Fruit fly (Drosophila melanogaster) whole organism, embryonic: ENCODE data around the gene mRpL14.
A peak's percentile ranks its signal among the peaks of the same experiment; 100 is the strongest.

ENCODE experiments used
- Abd-B ChIP-seq: fragments of 200-800 bp; sonication (Bioruptor generic); optimal IDR thresholded peaks from 2 replicates; lab custom pipeline; 2018; ENCODE audit warnings: missing biosample characterization, mild to moderate bottlenecking, missing genetic modification characterization, moderate library complexity
- Atf-2 ChIP-seq: fragments of 200-800 bp; sonication (Bioruptor generic); optimal IDR thresholded peaks from 2 replicates; lab custom pipeline; 2016; ENCODE audit warnings: missing biosample characterization, missing genetic modification characterization
- CG10147 ChIP-seq: fragments of 200-800 bp; sonication (Bioruptor generic); optimal IDR thresholded peaks from 2 replicates; lab custom pipeline; 2019; ENCODE audit warnings: missing biosample characterization, mild to moderate bottlenecking, missing genetic modification characterization, moderate library complexity
- CG10543 ChIP-seq: fragments of 200-800 bp; sonication (Bioruptor generic); optimal IDR thresholded peaks from 3 replicates; lab custom pipeline; 2017; ENCODE audit warnings: missing biosample characterization, mild to moderate bottlenecking, missing genetic modification characterization, moderate library complexity
- CG15073 ChIP-seq: fragments of 200-800 bp; sonication (Bioruptor generic); optimal IDR thresholded peaks from 2 replicates; lab custom pipeline; 2016; ENCODE audit warnings: missing biosample characterization, missing genetic modification characterization
- CG16815 ChIP-seq: fragments of 200-800 bp; sonication (Bioruptor generic); optimal IDR thresholded peaks from 3 replicates; lab custom pipeline; 2017; ENCODE audit warnings: missing biosample characterization, mild to moderate bottlenecking, missing genetic modification characterization
- CG2120 ChIP-seq: fragments of 200-800 bp; sonication (Bioruptor generic); optimal IDR thresholded peaks from 3 replicates; lab custom pipeline; 2016; ENCODE audit warnings: missing biosample characterization, missing genetic modification characterization
- CG2875 ChIP-seq: fragments of 200-800 bp; sonication (Bioruptor generic); optimal IDR thresholded peaks from 2 replicates; lab custom pipeline; 2017; ENCODE audit warnings: missing biosample characterization, mild to moderate bottlenecking, missing genetic modification characterization, missing genetic modification reagents
- CG43689 ChIP-seq: fragments of 200-800 bp; sonication (Bioruptor generic); IDR thresholded peaks from 2 replicates; pipeline ENCODE4 v1.3.6; 2022; ENCODE audit warnings: missing biosample characterization, missing genetic modification characterization
- CG5180 ChIP-seq: fragments of 200-800 bp; sonication (Bioruptor generic); optimal IDR thresholded peaks from 3 replicates; lab custom pipeline; 2017; ENCODE audit warnings: missing biosample characterization, missing genetic modification characterization, mild to moderate bottlenecking, moderate library complexity, missing genetic modification reagents
- CG5245 ChIP-seq: fragments of 200-800 bp; sonication (Bioruptor generic); optimal IDR thresholded peaks from 3 replicates; lab custom pipeline; 2016; ENCODE audit warnings: missing biosample characterization, missing genetic modification characterization
- CG6175 ChIP-seq: fragments of 200-800 bp; sonication (Bioruptor generic); IDR thresholded peaks from 3 replicates; pipeline ENCODE4 v1.3.6; 2022; ENCODE audit warnings: missing biosample characterization, missing genetic modification characterization
- CG6813 ChIP-seq: fragments of 200-800 bp; sonication (Bioruptor generic); optimal IDR thresholded peaks from 2 replicates; lab custom pipeline; 2017; ENCODE audit warnings: missing biosample characterization, missing genetic modification characterization, mild to moderate bottlenecking, moderate library complexity, missing genetic modification reagents
- CG7928 ChIP-seq: fragments of 200-800 bp; sonication (Bioruptor generic); optimal IDR thresholded peaks from 2 replicates; lab custom pipeline; 2017; ENCODE audit warnings: missing biosample characterization, mild to moderate bottlenecking, missing genetic modification characterization
- CG8388 ChIP-seq: fragments of 200-800 bp; sonication (Bioruptor generic); optimal IDR thresholded peaks from 2 replicates; lab custom pipeline; 2019; ENCODE audit warnings: missing biosample characterization, mild to moderate bottlenecking, missing genetic modification characterization, moderate library complexity
- CG9437 ChIP-seq: fragments of 200-800 bp; sonication (Bioruptor generic); optimal IDR thresholded peaks from 2 replicates; lab custom pipeline; 2018; ENCODE audit warnings: missing biosample characterization, mild to moderate bottlenecking, missing genetic modification characterization
- CG9727 ChIP-seq: fragments of 200-800 bp; sonication (Bioruptor generic); optimal IDR thresholded peaks from 3 replicates; lab custom pipeline; 2017; ENCODE audit warnings: missing biosample characterization, mild to moderate bottlenecking, missing genetic modification characterization
- Dll ChIP-seq: fragments of 200-800 bp; sonication (Bioruptor generic); IDR thresholded peaks from 4 replicates; pipeline ENCODE4 v1.3.6; 2022; ENCODE audit warnings: missing biosample characterization, missing genetic modification characterization; ENCODE audit not compliant: partially characterized antibody
- HHEX ChIP-seq: fragments of 200-800 bp; sonication (Bioruptor generic); optimal IDR thresholded peaks from 3 replicates; lab custom pipeline; 2017; ENCODE audit warnings: missing biosample characterization, mild to moderate bottlenecking, missing genetic modification characterization, missing genetic modification reagents
- HmgD ChIP-seq: fragments of 200-800 bp; sonication (Bioruptor generic); optimal IDR thresholded peaks from 3 replicates; lab custom pipeline; 2016; ENCODE audit warnings: missing biosample characterization, missing genetic modification characterization
- HmgZ ChIP-seq: fragments of 200-800 bp; sonication (Bioruptor generic); optimal IDR thresholded peaks from 2 replicates; lab custom pipeline; 2018; ENCODE audit warnings: missing biosample characterization, mild to moderate bottlenecking, missing genetic modification characterization
- Hmr ChIP-seq: fragments of 200-800 bp; sonication (Bioruptor generic); optimal IDR thresholded peaks from 3 replicates; lab custom pipeline; 2017; ENCODE audit warnings: mild to moderate bottlenecking, missing biosample characterization, missing genetic modification reagents, missing genetic modification characterization
- Hr3 ChIP-seq: fragments of 200-800 bp; sonication (Bioruptor generic); optimal IDR thresholded peaks from 3 replicates; lab custom pipeline; 2016; ENCODE audit warnings: missing biosample characterization, missing genetic modification characterization
- Hr78 ChIP-seq, 2 experiments: fragments of 200-800 bp in 1 of 2; fragments of >200 bp in 1 of 2; sonication (Bioruptor generic) in 1 of 2; optimal IDR thresholded peaks; 2 replicates each; lab custom pipeline; 2017 to 2019; ENCODE audit warnings: missing biosample characterization in 2 of 2, missing genetic modification characterization in 2 of 2, mild to moderate bottlenecking in 1 of 2, moderate library complexity in 1 of 2
- Lhr ChIP-seq: fragments of 200-800 bp; sonication (Bioruptor generic); optimal IDR thresholded peaks from 3 replicates; lab custom pipeline; 2017; ENCODE audit warnings: mild to moderate bottlenecking, missing biosample characterization, missing genetic modification reagents, missing genetic modification characterization
- Lpt ChIP-seq: fragments of >200 bp; optimal IDR thresholded peaks from 2 replicates; lab custom pipeline; 2018; ENCODE audit warnings: missing biosample characterization, missing genetic modification characterization
- MBD-R2 ChIP-seq: fragments of 200-800 bp; sonication (Bioruptor generic); IDR thresholded peaks from 2 replicates; pipeline ENCODE4 v1.3.6; 2022; ENCODE audit warnings: missing biosample characterization, missing genetic modification characterization
- MTF-1 ChIP-seq: fragments of 200-800 bp; sonication (Bioruptor generic); optimal IDR thresholded peaks from 2 replicates; lab custom pipeline; 2018; ENCODE audit warnings: missing biosample characterization, mild to moderate bottlenecking, missing genetic modification characterization, borderline replicate concordance
- TFAM ChIP-seq: fragments of 200-800 bp; sonication (Bioruptor generic); optimal IDR thresholded peaks from 2 replicates; lab custom pipeline; 2017; ENCODE audit warnings: missing biosample characterization, missing genetic modification characterization, inconsistent platforms
- ase ChIP-seq: fragments of 200-800 bp; sonication (Bioruptor generic); IDR thresholded peaks from 3 replicates; pipeline ENCODE4 v1.3.6; 2022; ENCODE audit warnings: missing biosample characterization, missing genetic modification characterization
- ash1 ChIP-seq: fragments of 200-800 bp; sonication (Bioruptor generic); optimal IDR thresholded peaks from 2 replicates; lab custom pipeline; 2018; ENCODE audit warnings: missing biosample characterization, mild to moderate bottlenecking, missing genetic modification characterization
- bigmax ChIP-seq: fragments of 200-800 bp; sonication (Bioruptor generic); optimal IDR thresholded peaks from 2 replicates; lab custom pipeline; 2018; ENCODE audit warnings: missing biosample characterization, mild to moderate bottlenecking, missing genetic modification characterization
- chif ChIP-seq, 2 experiments: fragments of 200-800 bp; sonication (Bioruptor generic); optimal IDR thresholded peaks; 3 replicates each; lab custom pipeline; 2016; ENCODE audit warnings: missing biosample characterization in 2 of 2, missing genetic modification characterization in 2 of 2
- crol ChIP-seq: fragments of 200-800 bp; sonication (Bioruptor generic); IDR thresholded peaks from 2 replicates; pipeline ENCODE4 v1.3.6; 2022; ENCODE audit warnings: missing biosample characterization, missing genetic modification characterization
- cwo ChIP-seq: fragments of 200-800 bp; sonication (Bioruptor generic); optimal IDR thresholded peaks from 3 replicates; lab custom pipeline; 2017; ENCODE audit warnings: missing biosample characterization, missing genetic modification characterization, mild to moderate bottlenecking, moderate library complexity, missing genetic modification reagents
- exex ChIP-seq: fragments of 200-800 bp; sonication (Bioruptor generic); optimal IDR thresholded peaks from 4 replicates; lab custom pipeline; 2018; ENCODE audit warnings: missing biosample characterization, mild to moderate bottlenecking, missing genetic modification characterization, moderate library complexity
- gcm2 ChIP-seq: fragments of 200-800 bp; sonication (Bioruptor generic); optimal IDR thresholded peaks from 2 replicates; lab custom pipeline; 2016; ENCODE audit warnings: missing biosample characterization, missing genetic modification characterization
- gfzf ChIP-seq: fragments of 200-800 bp; sonication (Bioruptor generic); optimal IDR thresholded peaks from 2 replicates; lab custom pipeline; 2016; ENCODE audit warnings: missing biosample characterization, mild to moderate bottlenecking, missing genetic modification characterization, moderate library complexity
- gsb ChIP-seq: fragments of 200-800 bp; sonication (Bioruptor generic); IDR thresholded peaks from 2 replicates; pipeline ENCODE4 v1.3.6; 2022; ENCODE audit warnings: missing biosample characterization, missing genetic modification characterization
- her ChIP-seq: fragments of 200-800 bp; sonication (Bioruptor generic); optimal IDR thresholded peaks from 2 replicates; lab custom pipeline; 2016; ENCODE audit warnings: missing biosample characterization, missing genetic modification characterization
- jumu ChIP-seq: fragments of 200-800 bp; sonication (Bioruptor generic); optimal IDR thresholded peaks from 3 replicates; lab custom pipeline; 2016; ENCODE audit warnings: missing biosample characterization, missing genetic modification characterization
- schlank ChIP-seq: fragments of 200-800 bp; sonication (Bioruptor generic); optimal IDR thresholded peaks from 2 replicates; lab custom pipeline; 2018; ENCODE audit warnings: missing biosample characterization, mild to moderate bottlenecking, missing genetic modification characterization
- seq ChIP-seq: fragments of 200-800 bp; sonication (Bioruptor generic); IDR thresholded peaks from 2 replicates; pipeline ENCODE4 v1.3.6; 2022; ENCODE audit warnings: missing biosample characterization, missing genetic modification characterization
- sob ChIP-seq: fragments of 200-800 bp; sonication (Bioruptor generic); IDR thresholded peaks from 2 replicates; pipeline ENCODE4 v1.3.6; 2022; ENCODE audit warnings: missing biosample characterization, missing genetic modification characterization
- tna ChIP-seq: fragments of 200-800 bp; sonication (Bioruptor generic); IDR thresholded peaks from 2 replicates; pipeline ENCODE4 v1.3.6; 2022; ENCODE audit warnings: missing biosample characterization, missing genetic modification characterization; ENCODE audit not compliant: partially characterized antibody
- trh ChIP-seq: fragments of 200-800 bp; sonication (Bioruptor generic); optimal IDR thresholded peaks from 2 replicates; lab custom pipeline; 2016; ENCODE audit warnings: missing biosample characterization, missing genetic modification characterization
- twi ChIP-seq: fragments of 200-800 bp; optimal IDR thresholded peaks from 2 replicates; lab custom pipeline; 2019; ENCODE audit warnings: missing biosample characterization, mild to moderate bottlenecking, missing genetic modification characterization, moderate library complexity
- usp ChIP-seq: fragments of >200 bp; optimal IDR thresholded peaks from 2 replicates; lab custom pipeline; 2017; ENCODE audit warnings: missing biosample characterization, missing genetic modification characterization

Gene mRpL14

DNA sequence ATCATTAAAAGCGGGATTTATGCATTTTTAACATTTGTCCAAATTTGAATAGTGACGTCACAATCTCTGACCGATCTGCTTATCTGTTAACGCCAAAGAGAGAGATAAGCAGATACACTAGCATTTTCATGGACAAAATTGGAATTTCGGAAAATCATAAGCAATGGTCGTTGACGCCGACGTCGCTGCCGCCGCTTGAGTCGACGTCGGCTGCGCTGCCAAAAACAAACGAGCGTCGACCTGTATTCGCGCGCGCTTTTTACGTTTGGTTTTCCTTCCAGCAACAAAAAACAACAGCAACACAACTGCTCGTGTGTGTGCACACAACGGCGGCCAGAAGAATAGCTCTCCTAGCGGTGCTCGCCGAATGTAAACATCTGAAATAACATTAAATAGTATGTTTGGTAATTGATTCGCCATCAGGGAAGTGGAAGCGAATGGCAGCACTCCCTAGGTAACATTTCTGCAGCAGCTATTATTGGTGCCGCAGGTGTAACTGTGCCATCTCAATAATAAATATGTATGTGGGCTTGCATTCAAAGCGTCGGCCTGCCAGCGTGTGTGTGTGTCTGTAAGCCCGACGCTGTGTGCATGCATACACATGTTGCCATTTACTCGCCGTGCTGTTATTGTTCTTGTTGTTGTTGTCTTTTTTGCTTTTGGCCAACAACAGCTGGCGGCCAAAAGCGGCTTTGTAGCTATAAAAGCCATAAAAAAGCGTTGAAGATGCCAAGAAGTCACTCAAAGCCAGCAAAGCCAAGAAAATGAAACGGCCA, 44.0 kb downstream of the mRpL14 start (continued):
- TF ChIP-seq exex (tag; lab: Kevin White, UChicago) (peak; percentile 58), Lpt (GFP tag; lab: Kevin White, UChicago) (no peak), MBD-R2 (GFP tag; lab: Robert Waterston, UW) (peak; percentile 78), her (GFP tag; lab: Kevin White, UChicago) (peak; percentile 85), CG16815 (GFP tag; lab: Kevin White, UChicago) (peak; percentile 95), TFAM (GFP tag; lab: Kevin White, UChicago) (peak; percentile 74), CG10543 (peak; percentile 30), HmgZ (peak; percentile 94), crol (GFP tag; lab: Robert Waterston, UW) (peak; percentile 70), Hr78 (GFP tag; optimal IDR thresholded peaks at IDR 0.05; lab: Kevin White, UChicago) (peak in 1 of 2 experiments; percentile 84), HmgD (GFP tag; lab: Kevin White, UChicago) (peak; percentile 74), CG2875 (GFP tag; lab: Kevin White, UChicago) (peak; percentile 96), Atf-2 (GFP tag; lab: Kevin White, UChicago) (peak; percentile 89), CG9727 (GFP tag; lab: Kevin White, UChicago) (peak; percentile 91), Hmr (GFP tag; lab: Kevin White, UChicago) (peak; percentile 97), bigmax (GFP tag; lab: Kevin White, UChicago) (peak; percentile 44), seq (GFP tag; lab: Robert Waterston, UW) (peak; percentile 98), Abd-B (GFP tag; lab: Kevin White, UChicago) (peak; percentile 95), gcm2 (GFP tag; lab: Kevin White, UChicago) (peak; percentile 94), tna (no peak), CG10147 (GFP tag; lab: Kevin White, UChicago) (peak; percentile 84), Dll (GFP tag; lab: Robert Waterston, UW) (no peak), HHEX (GFP tag; lab: Kevin White, UChicago) (peak; percentile 95), chif (GFP tag; optimal IDR thresholded peaks at IDR 0.05; lab: Kevin White, UChicago) (peak; percentile 89 to 92), CG6175 (GFP tag; lab: Robert Waterston, UW) (peak; percentile 88), twi (tag; lab: Kevin White, UChicago) (peak; percentile 91), ash1 (GFP tag; lab: Kevin White, UChicago) (peak; percentile 63), CG6813 (GFP tag; lab: Kevin White, UChicago) (peak; percentile 92), jumu (GFP tag; lab: Kevin White, UChicago) (peak; percentile 90), MTF-1 (GFP tag; lab: Kevin White, UChicago) (peak; percentile 88), CG5180 (GFP tag; lab: Kevin White, UChicago) (peak; percentile 87), gfzf (GFP tag; lab: Kevin White, UChicago) (peak; percentile 4), sob (GFP tag; lab: Robert Waterston, UW) (peak; percentile 97), trh (GFP tag; lab: Kevin White, UChicago) (peak; percentile 81), Hr3 (GFP tag; lab: Kevin White, UChicago) (peak; percentile 90), CG9437 (GFP tag; lab: Kevin White, UChicago) (peak; percentile 88), CG15073 (peak; percentile 69), CG5245 (GFP tag; lab: Kevin White, UChicago) (peak; percentile 90), Lhr (GFP tag; lab: Kevin White, UChicago) (peak; percentile 89), usp (no peak), CG8388 (GFP tag; lab: Kevin White, UChicago) (peak; percentile 94), ase (GFP tag; lab: Robert Waterston, UW) (peak; percentile 97), schlank (tag; lab: Kevin White, UChicago) (peak; percentile 94), cwo (peak; percentile 89), CG43689 (GFP tag; lab: Robert Waterston, UW) (peak; percentile 93), gsb (GFP tag; lab: Robert Waterston, UW) (peak; percentile 95), CG7928 (GFP tag; lab: Kevin White, UChicago) (peak; percentile 66), CG2120 (GFP tag; lab: Kevin White, UChicago) (peak; percentile 94)
